Worm (Caenorhabditis elegans) whole organism, young adult: ENCODE measurements around the gene T24E12.1.

Experiments
- C17E4.6 ChIP-seq: fragments of 200-800 bp; sonication (Bioruptor generic); IDR thresholded peaks from 2 replicates; pipeline ENCODE4 v1.3.6; 2022; ENCODE audit warnings: missing genetic modification reagents, missing genetic modification characterization, missing compliant biosample characterization
- lin-35 ChIP-seq, 3 experiments: fragments of 150-350 bp in 2 of 3; sonication (generic microtip) in 1 of 3; optimal IDR thresholded peaks; 2 replicates each; lab custom pipeline; 2014 to 2018; ENCODE audit warnings: missing biosample characterization in 3 of 3, missing genetic modification characterization in 3 of 3, missing genetic modification reagents in 3 of 3
- lir-1 ChIP-seq: fragments of 200-800 bp; sonication (Bioruptor generic); conservative IDR thresholded peaks from 2 replicates; pipeline ENCODE4 v1.3.6; 2022; ENCODE audit warnings: missing genetic modification reagents, missing genetic modification characterization, missing compliant biosample characterization
- madf-10 ChIP-seq: sonication (generic microtip); optimal IDR thresholded peaks from 2 replicates; lab custom pipeline; 2016; ENCODE audit warnings: mild to moderate bottlenecking, missing genetic modification characterization, missing compliant biosample characterization
- snpc-4 ChIP-seq, 5 experiments: fragments of 150-350 bp in 1 of 5; sonication (generic microtip) in 4 of 5; optimal IDR thresholded peaks; 2 replicates each; lab custom pipeline; 2014 to 2018; ENCODE audit warnings: missing genetic modification characterization in 5 of 5, missing biosample characterization in 3 of 5, antibody characterized with exemption in 2 of 5, mild to moderate bottlenecking in 2 of 5, missing compliant biosample characterization in 2 of 5, missing genotype in 2 of 5, moderate library complexity in 2 of 5, missing genetic modification reagents in 1 of 5

The T24E12.1 gene

ce11 chrII:3835915-3836314 is 50.6 kb downstream of the T24E12.1 start, which contains the start of gene oac-4:
TSS of gene oac-4 (minus strand) at chrII:3836015.
- TF ChIP-seq snpc-4 (GFP tag; optimal IDR thresholded peaks at IDR 0.05; lab: Kevin White, UChicago) (no peak), snpc-4 (tag; optimal IDR thresholded peaks at IDR 0.05; lab: Kevin White, UChicago) (no peak), C17E4.6 (GFP tag; lab: Robert Waterston, UW) (no peak), madf-10 (no peak), lin-35 (GFP tag; optimal IDR thresholded peaks at IDR 0.05; lab: Kevin White, UChicago) (no peak), lir-1 (no peak)
